Worm (Caenorhabditis elegans): ENCODE results near the gene F56D6.11.

F56D6.11 gene

DNA sequence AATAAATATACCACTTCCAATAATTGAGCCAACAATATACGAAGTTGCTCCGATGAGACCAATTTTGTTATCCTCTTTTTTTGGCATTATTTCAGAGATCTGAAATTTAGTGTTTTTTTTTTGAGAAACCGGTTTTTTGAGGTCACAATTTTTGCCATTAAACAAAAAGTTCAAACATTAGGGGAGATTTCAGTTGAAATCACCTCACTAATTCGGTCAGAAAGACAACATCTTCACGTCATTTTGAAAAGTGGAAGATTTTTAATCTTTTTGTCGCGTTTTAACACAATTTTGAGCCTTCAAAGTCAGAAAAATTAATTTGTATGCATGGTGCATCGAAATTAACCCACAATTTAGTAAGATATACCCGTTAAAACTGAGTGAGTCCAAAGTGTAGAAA is 41.3 kb downstream of the F56D6.11 start, which contains the start of gene aat-8:
TSS of gene aat-8 (minus strand) at position 101 of the 400 bp plus-strand sequence.
- TF ChIP-seq hlh-1 (tag; optimal IDR thresholded peaks at IDR 0.05) (no peak), lin-32 (GFP tag; optimal IDR thresholded peaks at IDR 0.05) (no peak), ces-1 (GFP tag; optimal IDR thresholded peaks at IDR 0.05) (no peak), cnd-1 (tag; optimal IDR thresholded peaks at IDR 0.05) (no peak), ceh-39 (tag; optimal IDR thresholded peaks at IDR 0.05) (no peak), drap-1 (GFP tag; optimal IDR thresholded peaks at IDR 0.05) (no peak), nhr-28 (tag; optimal IDR thresholded peaks at IDR 0.05) (no peak), unc-62 (GFP tag; optimal IDR thresholded peaks at IDR 0.05) (no peak)

DNA sequence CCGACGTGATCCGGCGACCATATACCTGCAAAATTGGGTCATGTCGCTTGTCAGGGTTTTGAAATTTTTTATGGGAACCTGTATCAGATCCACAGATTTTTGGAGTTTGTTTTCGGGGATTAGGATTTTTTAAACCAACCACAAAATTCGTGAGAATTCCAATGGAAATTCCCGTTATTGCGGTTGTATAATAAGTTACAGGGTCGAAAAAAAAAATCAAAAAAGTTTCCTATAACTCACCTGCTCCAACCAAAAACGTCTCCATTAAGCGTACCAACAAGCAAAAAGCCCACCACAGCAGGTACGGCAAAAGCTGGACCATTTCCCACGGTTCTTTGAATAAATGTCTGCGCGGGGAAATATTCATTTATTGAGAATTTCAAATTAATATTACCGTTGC is 43.3 kb downstream of the F56D6.11 start:
- TF ChIP-seq cnd-1 (tag; optimal IDR thresholded peaks at IDR 0.05) (no peak), unc-62 (GFP tag; optimal IDR thresholded peaks at IDR 0.05) (no peak), mls-2 (tag; optimal IDR thresholded peaks at IDR 0.05) (no peak), hlh-1 (tag; optimal IDR thresholded peaks at IDR 0.05) (no peak), nhr-76 (tag; optimal IDR thresholded peaks at IDR 0.05) (no peak), sem-2 (GFP tag; optimal IDR thresholded peaks at IDR 0.05) (no peak), ztf-11 (tag; optimal IDR thresholded peaks at IDR 0.05) (no peak), tbx-8 (GFP tag; optimal IDR thresholded peaks at IDR 0.05) (no peak), unc-39 (tag; optimal IDR thresholded peaks at IDR 0.05) (no peak), nhr-12 (tag; optimal IDR thresholded peaks at IDR 0.05) (no peak), bed-3 (GFP tag; optimal IDR thresholded peaks at IDR 0.05) (no peak), ceh-83 (GFP tag; optimal IDR thresholded peaks at IDR 0.05) (no peak), blmp-1 (tag; optimal IDR thresholded peaks at IDR 0.05) (no peak), pha-4 (tag; optimal IDR thresholded peaks at IDR 0.05) (no peak), mep-1 (tag; optimal IDR thresholded peaks at IDR 0.05) (no peak), flh-1 (GFP tag; optimal IDR thresholded peaks at IDR 0.05) (no peak), ham-2 (GFP tag; optimal IDR thresholded peaks at IDR 0.05) (no peak), nhr-237 (tag; optimal IDR thresholded peaks at IDR 0.05) (no peak), ceh-43 (GFP tag; optimal IDR thresholded peaks at IDR 0.05) (no peak), M03D4.4 (tag; optimal IDR thresholded peaks at IDR 0.05) (no peak)

DNA sequence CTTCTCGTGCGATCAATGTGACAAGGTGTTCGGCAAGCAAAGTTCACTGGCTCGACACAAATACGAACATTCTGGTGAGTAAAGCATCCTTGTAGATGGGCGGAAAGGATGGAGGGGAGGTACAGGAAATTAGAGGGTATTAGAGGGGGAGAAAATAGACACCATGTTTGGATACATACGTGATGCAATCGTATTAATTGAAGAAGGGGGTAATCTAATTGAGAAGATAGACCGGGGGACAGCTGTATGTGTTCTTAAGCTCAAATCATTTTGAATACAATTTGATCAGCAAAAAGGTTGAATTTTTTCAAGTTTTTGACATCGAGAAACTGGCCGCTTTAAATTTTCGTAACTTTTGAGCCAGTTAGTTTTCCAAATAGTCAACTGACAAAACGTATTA is 45.9 kb downstream of the F56D6.11 start:
- TF ChIP-seq mls-2 (tag; optimal IDR thresholded peaks at IDR 0.05): peak; percentile 34
- TF ChIP-seq ces-1 (GFP tag; optimal IDR thresholded peaks at IDR 0.05): peak; percentile 98
- TF ChIP-seq elt-1 (tag; optimal IDR thresholded peaks at IDR 0.05; ENCODE audit: borderline replicate concordance, insufficient read depth): no peak
- TF ChIP-seq unc-62 (GFP tag; optimal IDR thresholded peaks at IDR 0.05): no peak

DNA sequence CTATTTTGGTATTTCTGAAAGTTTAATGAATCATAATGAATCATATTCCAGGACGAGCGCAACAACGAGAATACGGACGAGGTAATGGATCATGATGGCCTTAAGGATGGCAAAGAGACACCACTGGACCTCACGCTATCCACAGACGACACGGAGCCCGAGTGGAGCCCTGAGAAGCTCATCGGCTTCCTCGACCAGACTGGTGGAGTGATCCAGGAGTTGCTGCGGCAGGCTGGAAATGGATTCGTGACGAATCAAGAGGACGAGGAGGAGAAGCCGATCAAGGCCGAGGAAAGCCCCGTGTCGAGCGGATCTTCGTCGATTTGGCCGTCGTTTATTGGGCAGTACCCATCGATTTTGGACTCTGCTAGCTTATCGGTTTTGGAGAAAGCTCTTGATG is 46.7 kb downstream of the F56D6.11 start:
- no peak for TF ChIP-seq nhr-76 (tag; optimal IDR thresholded peaks at IDR 0.05)
- TF ChIP-seq elt-1 (tag; optimal IDR thresholded peaks at IDR 0.05; ENCODE audit: borderline replicate concordance, insufficient read depth): no peak

DNA sequence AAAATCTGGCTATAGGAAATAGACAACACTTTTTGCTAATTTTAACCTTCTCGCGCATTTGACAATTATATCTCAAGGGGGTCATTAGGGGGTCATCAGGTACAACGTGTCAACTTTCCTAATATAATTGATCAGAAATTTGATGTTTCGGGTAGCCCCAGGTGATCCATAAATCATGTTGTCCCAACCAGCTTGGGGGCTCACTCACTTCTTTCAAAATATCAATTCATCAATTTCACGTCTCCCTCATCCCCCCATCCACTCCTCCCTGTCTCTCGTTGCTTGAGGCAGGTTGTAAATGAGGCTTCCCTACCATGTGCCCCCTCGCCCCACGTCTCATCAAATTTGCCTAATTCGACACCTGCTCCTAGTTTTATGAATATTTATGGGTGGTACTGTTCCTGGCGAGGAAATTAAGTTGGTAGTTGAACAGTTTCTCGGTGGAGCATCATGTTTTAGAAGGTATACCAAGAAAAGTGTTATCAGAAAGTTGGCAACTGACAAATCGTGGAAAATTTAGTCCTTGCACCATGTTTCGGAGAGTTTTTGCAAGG is 48.2 kb downstream of the F56D6.11 start:
- no peak for TF ChIP-seq cnd-1 (tag; optimal IDR thresholded peaks at IDR 0.05)
- peak; percentile 76 for TF ChIP-seq unc-62 (GFP tag; optimal IDR thresholded peaks at IDR 0.05)
- TF ChIP-seq sem-2 (GFP tag; optimal IDR thresholded peaks at IDR 0.05): no peak
- peak; percentile 35 for TF ChIP-seq ces-1 (GFP tag; optimal IDR thresholded peaks at IDR 0.05)
- TF ChIP-seq unc-39 (tag; optimal IDR thresholded peaks at IDR 0.05): no peak

DNA sequence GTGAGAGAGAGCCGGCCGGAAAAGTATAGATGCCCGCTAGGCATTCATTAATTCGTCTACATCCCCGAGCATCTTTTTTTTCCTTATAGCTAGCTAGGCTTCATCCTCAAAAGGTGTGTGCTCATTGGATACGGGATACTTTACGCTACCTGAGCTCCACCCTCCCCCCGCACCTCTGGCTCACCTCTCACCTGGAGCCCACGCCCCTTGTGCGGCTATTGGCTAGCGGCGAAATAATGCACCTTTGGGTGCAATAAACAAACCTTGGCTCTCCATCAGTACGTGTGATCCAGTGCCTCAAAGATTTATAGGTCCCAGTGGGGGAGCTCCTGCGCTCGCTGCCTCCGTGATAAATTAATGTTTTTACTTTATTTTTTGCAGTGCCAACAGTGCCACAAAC is 50.1 kb downstream of the F56D6.11 start:
- TF ChIP-seq pha-4 (tag; optimal IDR thresholded peaks at IDR 0.05) (no peak), lsy-2 (tag; optimal IDR thresholded peaks at IDR 0.05) (peak; percentile 45), nhr-28 (tag; optimal IDR thresholded peaks at IDR 0.05) (no peak), sptf-1 (tag; optimal IDR thresholded peaks at IDR 0.05) (no peak), snpc-4 (tag; optimal IDR thresholded peaks at IDR 0.05) (no peak), unc-120 (tag; optimal IDR thresholded peaks at IDR 0.05; ENCODE audit: poor library complexity, severe bottlenecking) (peak; percentile 17)

All from whole organism, mixed stage, embryonic.